Fruit fly (Drosophila melanogaster) whole organism, embryonic: ENCODE measurements around the gene Rrp1.

Experiments
- Gsc ChIP-seq: fragments of 200-800 bp; sonication (Bioruptor generic); IDR thresholded peaks from 2 replicates; pipeline ENCODE4 v1.3.6; 2022; ENCODE audit warnings: missing biosample characterization, missing genetic modification characterization
- pb ChIP-seq: fragments of 200-800 bp; sonication (Bioruptor generic); optimal IDR thresholded peaks from 3 replicates; lab custom pipeline; 2016; ENCODE audit warnings: missing biosample characterization, missing genetic modification characterization

dm6 chr2L:3003399-3003798, 31.1 kb upstream of the Rrp1 start:
- TF ChIP-seq pb (no peak), Gsc (GFP tag; lab: Robert Waterston, UW) (no peak)
